Worm (Caenorhabditis elegans): ENCODE data around the gene arrd-28.

Gene arrd-28

DNA sequence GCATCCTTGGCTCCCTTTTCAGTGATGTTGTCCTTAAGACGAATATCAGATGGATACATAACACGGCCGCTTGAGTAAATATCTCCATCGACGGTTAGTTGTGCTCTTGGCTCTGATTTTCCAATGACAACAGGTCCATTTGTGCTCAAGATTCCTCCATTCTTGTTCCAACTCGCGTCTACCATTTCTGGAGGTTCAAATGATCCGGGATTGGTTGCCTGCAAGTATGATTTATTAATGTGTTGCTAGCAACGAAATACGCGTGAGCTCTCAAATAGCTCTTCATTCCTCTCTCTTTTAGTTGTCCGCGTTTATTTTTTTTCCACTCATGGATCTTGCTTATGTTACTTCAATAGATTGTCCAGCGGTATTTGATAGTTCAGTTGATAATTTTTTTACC, at the start of gene arrd-28:
Gene arrd-28, plus strand, starts transcription at position 301 of the 400 bp plus-strand sequence.
- TF ChIP-seq hlh-12 (tag; optimal IDR thresholded peaks at IDR 0.05) = no peak
- no peak for TF ChIP-seq sdz-38 (tag; optimal IDR thresholded peaks at IDR 0.05)
- no peak for TF ChIP-seq Y67H2A.10 (GFP tag; conservative IDR thresholded peaks at IDR 0.05)
- no peak for TF ChIP-seq Y95B8A.8 (GFP tag; IDR thresholded peaks at IDR 0.05)
- no peak for TF ChIP-seq ceh-58 (GFP tag; IDR thresholded peaks at IDR 0.05)
- TF ChIP-seq him-1 (tag; optimal IDR thresholded peaks at IDR 0.05) = no peak
- TF ChIP-seq ceh-100 (GFP tag; IDR thresholded peaks at IDR 0.05) = no peak
- no peak for TF ChIP-seq attf-3 (GFP tag; conservative IDR thresholded peaks at IDR 0.05)
- TF ChIP-seq F33H1.4 (GFP tag; IDR thresholded peaks at IDR 0.05) = no peak
- no peak for TF ChIP-seq attf-6 (GFP tag; IDR thresholded peaks at IDR 0.05)
- no peak for TF ChIP-seq ceh-40 (GFP tag; IDR thresholded peaks at IDR 0.05)
- TF ChIP-seq nhr-179 (tag; optimal IDR thresholded peaks at IDR 0.05) = no peak
- TF ChIP-seq madf-8 (GFP tag; conservative IDR thresholded peaks at IDR 0.05) = no peak
- TF ChIP-seq snpc-4 (GFP tag; optimal IDR thresholded peaks at IDR 0.05) = no peak
- TF ChIP-seq snpc-4 (tag; optimal IDR thresholded peaks at IDR 0.05) = no peak
- TF ChIP-seq egl-44 (GFP tag; IDR thresholded peaks at IDR 0.05) = no peak

DNA sequence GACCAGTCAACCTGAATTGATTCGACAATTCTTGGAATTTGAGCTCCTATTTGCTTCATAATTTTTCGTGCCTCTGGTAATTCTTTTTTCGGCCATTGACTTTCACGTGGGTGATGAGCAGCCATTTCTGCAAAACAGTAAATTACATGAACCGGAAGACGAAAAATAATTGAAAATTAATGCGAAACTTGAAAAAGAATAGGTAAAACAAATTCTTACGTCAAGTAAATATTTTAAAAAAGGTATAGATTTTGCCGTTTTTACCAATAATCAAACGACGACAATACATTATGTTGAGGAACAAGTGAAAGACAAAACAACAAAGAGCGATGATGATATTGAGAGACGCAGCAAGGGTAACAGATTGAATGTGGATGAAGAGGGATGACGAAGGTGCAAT, 45.3 kb upstream of the arrd-28 start, which contains the start of gene moc-1:
Gene moc-1, minus strand, starts transcription at position 127 of the 400 bp plus-strand sequence.
- no peak for TF ChIP-seq pbrm-1 (GFP tag; IDR thresholded peaks at IDR 0.05)
- no peak for TF ChIP-seq snpc-1.3 (tag; optimal IDR thresholded peaks at IDR 0.05; ENCODE audit: insufficient read depth)
- TF ChIP-seq ztf-28 (GFP tag; IDR thresholded peaks at IDR 0.05) = no peak
- TF ChIP-seq aptf-2 (GFP tag; conservative IDR thresholded peaks at IDR 0.05) = no peak
- no peak for TF ChIP-seq hmg-20 (GFP tag; IDR thresholded peaks at IDR 0.05)
- no peak for TF ChIP-seq ekl-4 (GFP tag; IDR thresholded peaks at IDR 0.05)
- TF ChIP-seq ama-1 (optimal IDR thresholded peaks at IDR 0.05) = no peak
- no peak for TF ChIP-seq ama-1 (GFP tag; optimal IDR thresholded peaks at IDR 0.05)
- no peak for TF ChIP-seq D2030.7 (GFP tag; IDR thresholded peaks at IDR 0.05)

DNA sequence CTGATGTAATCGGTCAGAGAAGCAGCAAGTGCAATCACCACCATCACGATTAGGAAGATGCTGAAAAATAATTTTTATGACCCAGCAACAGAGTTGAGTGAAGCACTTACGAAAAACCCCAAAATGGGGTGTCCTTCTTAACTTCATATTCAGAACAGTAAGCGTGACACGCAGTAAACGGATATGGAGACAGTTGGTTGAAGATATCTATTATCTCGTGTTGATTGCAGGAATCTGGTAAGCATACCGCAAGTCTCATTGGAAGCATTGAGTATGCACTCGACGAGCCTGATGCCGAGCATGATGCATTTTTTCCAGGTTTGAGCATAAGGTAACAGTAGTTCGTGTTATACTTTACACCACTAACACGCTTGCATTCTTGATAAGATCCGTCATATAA, 42.5 kb upstream of the arrd-28 start:
- TF ChIP-seq him-1 (tag; optimal IDR thresholded peaks at IDR 0.05) (no peak), sdz-38 (tag; optimal IDR thresholded peaks at IDR 0.05) (no peak), madf-8 (GFP tag; conservative IDR thresholded peaks at IDR 0.05) (no peak), tbx-9 (tag; optimal IDR thresholded peaks at IDR 0.05; ENCODE audit: borderline replicate concordance) (no peak), K11D2.4 (GFP tag; IDR thresholded peaks at IDR 0.05) (no peak), F39B2.1 (GFP tag; IDR thresholded peaks at IDR 0.05) (no peak), unc-62 (GFP tag; optimal IDR thresholded peaks at IDR 0.05) (no peak), rpc-1 (optimal IDR thresholded peaks at IDR 0.05) (no peak), rpc-1 (tag; optimal IDR thresholded peaks at IDR 0.05) (no peak), snpc-1.3 (tag; optimal IDR thresholded peaks at IDR 0.05; ENCODE audit: insufficient read depth) (no peak), B0261.1 (tag; optimal IDR thresholded peaks at IDR 0.05) (no peak), hsf-1 (GFP tag; IDR thresholded peaks at IDR 0.05) (no peak), ceh-100 (GFP tag; IDR thresholded peaks at IDR 0.05) (no peak), snpc-3.4 (tag; optimal IDR thresholded peaks at IDR 0.05) (no peak), Y53F4B.3 (GFP tag; IDR thresholded peaks at IDR 0.05) (no peak), F49E8.2 (tag; optimal IDR thresholded peaks at IDR 0.05; ENCODE audit: insufficient read depth) (no peak), lir-1 (GFP tag; conservative IDR thresholded peaks at IDR 0.05) (no peak)
